Fruit fly (Drosophila melanogaster) whole organism, embryonic: ENCODE results near the gene CG34260.
A peak's percentile ranks its signal among the peaks of the same experiment; 100 is the strongest.

ENCODE experiments used
- Atf-2 ChIP-seq: fragments of 200-800 bp; sonication (Bioruptor generic); optimal IDR thresholded peaks from 2 replicates; lab custom pipeline; 2016; ENCODE audit warnings: missing biosample characterization, missing genetic modification characterization
- Atf3 ChIP-seq: fragments of 200-800 bp; sonication (Bioruptor generic); optimal IDR thresholded peaks from 3 replicates; lab custom pipeline; 2016; ENCODE audit warnings: missing biosample characterization, missing genetic modification characterization
- CG10267 ChIP-seq: fragments of 200-800 bp; sonication (Bioruptor generic); optimal IDR thresholded peaks from 2 replicates; lab custom pipeline; 2018; ENCODE audit warnings: missing biosample characterization, mild to moderate bottlenecking, missing genetic modification characterization, moderate library complexity
- CG13287 ChIP-seq: fragments of 200-800 bp; sonication (Bioruptor generic); IDR thresholded peaks from 2 replicates; pipeline ENCODE4 v1.3.6; 2022; ENCODE audit warnings: missing biosample characterization, missing genetic modification characterization; ENCODE audit not compliant: partially characterized antibody
- CG13775 ChIP-seq: fragments of 200-800 bp; sonication (Bioruptor generic); optimal IDR thresholded peaks from 3 replicates; lab custom pipeline; 2017; ENCODE audit warnings: missing biosample characterization, mild to moderate bottlenecking, missing genetic modification characterization
- CG1647 ChIP-seq: fragments of 200-800 bp; sonication (Bioruptor generic); optimal IDR thresholded peaks from 3 replicates; lab custom pipeline; 2016; ENCODE audit warnings: missing biosample characterization, missing genetic modification characterization
- CG1832 ChIP-seq: fragments of 200-800 bp; sonication (Bioruptor generic); optimal IDR thresholded peaks from 2 replicates; lab custom pipeline; 2017; ENCODE audit warnings: missing biosample characterization, mild to moderate bottlenecking, missing genetic modification characterization, inconsistent platforms
- CG2120 ChIP-seq: fragments of 200-800 bp; sonication (Bioruptor generic); optimal IDR thresholded peaks from 3 replicates; lab custom pipeline; 2016; ENCODE audit warnings: missing biosample characterization, missing genetic modification characterization
- CG2202 ChIP-seq: fragments of 200-800 bp; sonication (Bioruptor generic); optimal IDR thresholded peaks from 2 replicates; lab custom pipeline; 2018; ENCODE audit warnings: missing biosample characterization, mild to moderate bottlenecking, missing genetic modification characterization
- CG30431 ChIP-seq: fragments of 200-800 bp; sonication (Bioruptor generic); optimal IDR thresholded peaks from 2 replicates; lab custom pipeline; 2017; ENCODE audit warnings: missing biosample characterization, missing genetic modification characterization
- CG31365 ChIP-seq: fragments of 200-800 bp; sonication (Bioruptor generic); optimal IDR thresholded peaks from 2 replicates; lab custom pipeline; 2018; ENCODE audit warnings: missing biosample characterization, mild to moderate bottlenecking, missing genetic modification characterization
- CG3163 ChIP-seq: fragments of 200-800 bp; sonication (Bioruptor generic); optimal IDR thresholded peaks from 3 replicates; lab custom pipeline; 2016; ENCODE audit warnings: missing biosample characterization, missing genetic modification characterization
- CG4404 ChIP-seq: fragments of 200-800 bp; sonication (Bioruptor generic); IDR thresholded peaks from 2 replicates; pipeline ENCODE4 v1.3.6; 2022; ENCODE audit warnings: missing biosample characterization, missing genetic modification characterization
- CG6765 ChIP-seq: fragments of 200-800 bp; sonication (Bioruptor generic); optimal IDR thresholded peaks from 3 replicates; lab custom pipeline; 2017; ENCODE audit warnings: missing biosample characterization, mild to moderate bottlenecking, missing genetic modification characterization
- CG9817 ChIP-seq: fragments of 200-800 bp; sonication (Bioruptor generic); optimal IDR thresholded peaks from 2 replicates; lab custom pipeline; 2018; ENCODE audit warnings: missing biosample characterization, mild to moderate bottlenecking, missing genetic modification characterization, moderate library complexity
- D19A ChIP-seq: fragments of 200-800 bp; optimal IDR thresholded peaks from 3 replicates; lab custom pipeline; 2019; ENCODE audit warnings: missing biosample characterization, mild to moderate bottlenecking, missing genetic modification characterization, moderate library complexity
- Dad ChIP-seq: fragments of 200-800 bp; sonication (Bioruptor generic); optimal IDR thresholded peaks from 3 replicates; lab custom pipeline; 2016; ENCODE audit warnings: missing biosample characterization, missing genetic modification characterization
- Dbx ChIP-seq: fragments of 200-800 bp; sonication (Bioruptor generic); IDR thresholded peaks from 3 replicates; pipeline ENCODE4 v1.3.6; 2022; ENCODE audit warnings: missing biosample characterization, missing genetic modification characterization
- Dll ChIP-seq: fragments of 200-800 bp; sonication (Bioruptor generic); IDR thresholded peaks from 4 replicates; pipeline ENCODE4 v1.3.6; 2022; ENCODE audit warnings: missing biosample characterization, missing genetic modification characterization; ENCODE audit not compliant: partially characterized antibody
- E2f1 ChIP-seq: fragments of 200-800 bp; sonication (Bioruptor generic); IDR thresholded peaks from 2 replicates; pipeline ENCODE4 v1.3.6; 2022; ENCODE audit warnings: missing biosample characterization, missing genetic modification characterization
- Eip74EF ChIP-seq, 2 experiments: fragments of 200-800 bp in 1 of 2; fragments of >200 bp in 1 of 2; sonication (Bioruptor generic) in 1 of 2; optimal IDR thresholded peaks; 2 replicates each; lab custom pipeline; 2017 to 2019; ENCODE audit warnings: missing biosample characterization in 2 of 2, missing genetic modification characterization in 2 of 2, mild to moderate bottlenecking in 1 of 2, moderate library complexity in 1 of 2
- Fer1 ChIP-seq: fragments of 200-800 bp; sonication (Bioruptor generic); optimal IDR thresholded peaks from 2 replicates; lab custom pipeline; 2017; ENCODE audit warnings: missing biosample characterization, mild to moderate bottlenecking, missing genetic modification characterization
- Gug ChIP-seq: fragments of 200-800 bp; sonication (Bioruptor generic); IDR thresholded peaks from 4 replicates; pipeline ENCODE4 v1.3.6; 2022; ENCODE audit warnings: missing biosample characterization, missing genetic modification characterization
- HHEX ChIP-seq: fragments of 200-800 bp; sonication (Bioruptor generic); optimal IDR thresholded peaks from 3 replicates; lab custom pipeline; 2017; ENCODE audit warnings: missing biosample characterization, mild to moderate bottlenecking, missing genetic modification characterization, missing genetic modification reagents
- HLH3B ChIP-seq: fragments of 200-800 bp; sonication (Bioruptor generic); IDR thresholded peaks from 2 replicates; pipeline ENCODE4 v1.3.6; 2022; ENCODE audit warnings: missing biosample characterization, missing genetic modification characterization
- Hr39 ChIP-seq: fragments of >200 bp; optimal IDR thresholded peaks from 2 replicates; lab custom pipeline; 2017
- Med ChIP-seq: fragments of 200-800 bp; sonication (Bioruptor generic); peaks from one replicate; lab custom pipeline; 2016; ENCODE audit warnings: missing biosample characterization, missing genetic modification characterization, mild to moderate bottlenecking, inconsistent platforms, moderate library complexity
- Rx ChIP-seq: fragments of 200-800 bp; sonication (Bioruptor generic); IDR thresholded peaks from 2 replicates; pipeline ENCODE4 v1.3.6; 2022; ENCODE audit warnings: missing biosample characterization, missing genetic modification characterization
- Sox100B ChIP-seq: fragments of 200-800 bp; sonication (Bioruptor generic); optimal IDR thresholded peaks from 3 replicates; lab custom pipeline; 2018; ENCODE audit warnings: missing biosample characterization, mild to moderate bottlenecking, missing genetic modification characterization
- Taf1 ChIP-seq: fragments of 200-800 bp; sonication (Bioruptor generic); IDR thresholded peaks from 2 replicates; pipeline ENCODE4 v1.3.6; 2022; ENCODE audit warnings: missing biosample characterization, missing genetic modification characterization
- Vsx1 ChIP-seq: fragments of 200-800 bp; sonication (Bioruptor generic); optimal IDR thresholded peaks from 2 replicates; lab custom pipeline; 2017; ENCODE audit warnings: missing biosample characterization, mild to moderate bottlenecking, missing genetic modification characterization, missing genetic modification reagents
- ac ChIP-seq: fragments of 200-800 bp; sonication (Bioruptor generic); optimal IDR thresholded peaks from 3 replicates; lab custom pipeline; 2017; ENCODE audit warnings: missing biosample characterization, mild to moderate bottlenecking, missing genetic modification characterization
- bigmax ChIP-seq: fragments of 200-800 bp; sonication (Bioruptor generic); optimal IDR thresholded peaks from 2 replicates; lab custom pipeline; 2018; ENCODE audit warnings: missing biosample characterization, mild to moderate bottlenecking, missing genetic modification characterization
- chn ChIP-seq: fragments of 200-800 bp; sonication (Bioruptor generic); optimal IDR thresholded peaks from 2 replicates; lab custom pipeline; 2016; ENCODE audit warnings: missing biosample characterization, missing genetic modification characterization
- dimm ChIP-seq: fragments of 200-800 bp; sonication (Bioruptor generic); IDR thresholded peaks from 2 replicates; pipeline ENCODE4 v1.3.6; 2022; ENCODE audit warnings: missing biosample characterization, missing genetic modification characterization
- dmrt11E ChIP-seq: fragments of 200-800 bp; sonication (Bioruptor generic); optimal IDR thresholded peaks from 3 replicates; lab custom pipeline; 2018; ENCODE audit warnings: missing biosample characterization, mild to moderate bottlenecking, missing genetic modification characterization, moderate library complexity
- fd96Cb ChIP-seq: fragments of 200-800 bp; sonication (Bioruptor generic); optimal IDR thresholded peaks from 2 replicates; lab custom pipeline; 2018; ENCODE audit warnings: missing biosample characterization, mild to moderate bottlenecking, missing genetic modification characterization, moderate library complexity
- fru ChIP-seq: fragments of >200 bp; optimal IDR thresholded peaks from 2 replicates; lab custom pipeline; 2017
- ham ChIP-seq: fragments of 200-800 bp; sonication (Bioruptor generic); IDR thresholded peaks from 2 replicates; pipeline ENCODE4 v1.3.6; 2022; ENCODE audit warnings: missing biosample characterization, missing genetic modification characterization
- hth ChIP-seq: fragments of >200 bp; optimal IDR thresholded peaks from 2 replicates; lab custom pipeline; 2017; ENCODE audit warnings: inconsistent platforms
- jing ChIP-seq: fragments of 200-800 bp; sonication (Bioruptor generic); optimal IDR thresholded peaks from 2 replicates; lab custom pipeline; 2018; ENCODE audit warnings: missing biosample characterization, mild to moderate bottlenecking, missing genetic modification characterization
- prd ChIP-seq, 3 experiments: fragments of >200 bp in 2 of 3; fragments of 200-800 bp in 1 of 3; sonication (Bioruptor generic) in 1 of 3; optimal IDR thresholded peaks in 2 of 3; IDR thresholded peaks in 1 of 3; 2 replicates in 2 of 3; 3 replicates in 1 of 3; pipeline versions ENCODE4 v1.3.6 to Lab custom; 2017 to 2022; ENCODE audit warnings: missing biosample characterization in 1 of 3, missing genetic modification characterization in 1 of 3
- pros ChIP-seq: fragments of 200-800 bp; sonication (Bioruptor generic); optimal IDR thresholded peaks from 3 replicates; lab custom pipeline; 2019; ENCODE audit warnings: missing biosample characterization, mild to moderate bottlenecking, missing genetic modification characterization, moderate library complexity
- sim ChIP-seq: fragments of 200-800 bp; sonication (Bioruptor generic); IDR thresholded peaks from 2 replicates; pipeline ENCODE4 v1.3.6; 2022; ENCODE audit warnings: missing biosample characterization, missing genetic modification characterization
- sima ChIP-seq: fragments of 200-800 bp; sonication (Bioruptor generic); optimal IDR thresholded peaks from 2 replicates; lab custom pipeline; 2016; ENCODE audit warnings: missing biosample characterization, missing genetic modification characterization
- ssp ChIP-seq: fragments of 200-800 bp; sonication (Bioruptor generic); IDR thresholded peaks from 2 replicates; pipeline ENCODE4 v1.3.6; 2022; ENCODE audit warnings: missing biosample characterization, missing genetic modification characterization
- stc ChIP-seq: fragments of 200-800 bp; sonication (Bioruptor generic); IDR thresholded peaks from 2 replicates; pipeline ENCODE4 v1.3.6; 2022; ENCODE audit warnings: missing biosample characterization, missing genetic modification characterization
- tup ChIP-seq: fragments of 200-800 bp; sonication (Bioruptor generic); optimal IDR thresholded peaks from 2 replicates; lab custom pipeline; 2016; ENCODE audit warnings: missing biosample characterization, mild to moderate bottlenecking, missing genetic modification characterization, moderate library complexity
- zen ChIP-seq: fragments of 200-800 bp; sonication (Bioruptor generic); optimal IDR thresholded peaks from 3 replicates; lab custom pipeline; 2018; ENCODE audit warnings: missing biosample characterization, mild to moderate bottlenecking, missing genetic modification characterization, moderate library complexity

Gene CG34260

DNA sequence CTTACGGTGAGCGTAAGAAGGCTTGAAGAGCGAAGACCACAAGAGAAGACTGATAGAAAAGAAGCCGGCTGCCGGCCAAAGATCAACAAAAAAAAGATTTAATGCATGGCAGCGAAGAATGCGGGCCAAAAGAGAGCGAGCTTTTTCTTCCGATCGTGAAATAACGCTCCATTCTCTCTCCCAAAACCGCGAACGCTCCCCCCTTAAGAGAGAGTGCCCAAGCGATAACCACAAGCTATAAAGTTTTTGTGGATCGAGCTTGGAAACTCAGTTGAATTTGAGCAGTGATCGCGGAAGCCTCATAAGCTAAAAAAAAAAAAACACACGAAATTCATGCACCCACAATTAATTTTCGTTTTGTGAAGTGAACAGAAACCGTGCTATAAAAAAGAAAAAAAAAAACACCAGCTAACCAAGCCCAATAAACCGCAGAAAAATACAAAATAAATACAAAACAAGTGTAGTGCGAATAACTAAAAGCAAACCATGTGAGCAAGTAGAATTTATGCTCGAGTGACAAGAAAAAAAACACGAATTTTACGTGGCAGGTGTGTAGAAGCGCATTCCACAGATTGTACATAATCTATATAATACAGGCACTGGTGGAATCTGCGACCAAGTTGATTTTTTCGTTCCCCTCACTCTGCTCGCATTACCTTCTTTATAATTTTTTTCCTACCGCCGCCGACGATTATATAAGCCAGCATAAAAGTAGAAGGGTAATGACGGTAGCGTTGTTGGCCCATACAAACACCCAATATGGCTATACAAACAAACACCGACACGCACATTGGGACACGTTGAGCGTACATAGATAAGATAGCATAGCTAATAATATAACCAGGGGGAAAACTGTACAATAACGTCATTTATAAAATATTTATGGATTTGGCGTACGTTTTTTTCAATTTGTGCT is 16.7 kb downstream of the CG34260 start, which contains the start of gene CG13252:
TSS of gene CG13252 (plus strand) at position 269 of the 916 bp plus-strand sequence.
- TF ChIP-seq hth (lab: Kevin White, UChicago) (no peak), tup (no peak), E2f1 (GFP tag; lab: Robert Waterston, UW) (no peak), Dll (GFP tag; lab: Robert Waterston, UW) (peak; percentile 50; the same call in 2 of the 4 replicates), zen (tag; lab: Kevin White, UChicago) (no peak), ham (peak; percentile 9; the same call in 1 of the 2 replicates), sim (GFP tag; lab: Robert Waterston, UW) (no peak), ac (GFP tag; lab: Kevin White, UChicago) (no peak), CG1832 (GFP tag; lab: Kevin White, UChicago) (no peak), Hr39 (lab: Kevin White, UChicago) (no peak), fru (no peak), Fer1 (GFP tag; lab: Kevin White, UChicago) (peak; percentile 4), CG3163 (GFP tag; lab: Kevin White, UChicago) (peak; percentile 89), CG6765 (no peak), CG9817 (tag; lab: Kevin White, UChicago) (peak; percentile 4), ssp (GFP tag; lab: Robert Waterston, UW) (no peak), Rx (GFP tag; lab: Robert Waterston, UW) (no peak), Vsx1 (peak; percentile 84), bigmax (no peak), HLH3B (GFP tag; lab: Robert Waterston, UW) (0 out of 2 replicates have a peak, but pooled peaks have one; percentile 6), dmrt11E (tag; lab: Kevin White, UChicago) (no peak), prd (optimal IDR thresholded peaks at IDR 0.05; lab: Kevin White, UChicago) (no peak), prd (GFP tag; IDR thresholded peaks at IDR 0.05; lab: Robert Waterston, UW) (no peak), CG31365 (tag; lab: Kevin White, UChicago) (no peak), CG10267 (tag; lab: Kevin White, UChicago) (no peak), pros (GFP tag; lab: Kevin White, UChicago) (no peak), Med (GFP tag; lab: Kevin White, UChicago) (peak; percentile 85), Atf-2 (GFP tag; lab: Kevin White, UChicago) (no peak), CG13775 (GFP tag; lab: Kevin White, UChicago) (no peak), HHEX (GFP tag; lab: Kevin White, UChicago) (peak; percentile 18), dimm (GFP tag; lab: Robert Waterston, UW) (no peak), Dad (GFP tag; lab: Kevin White, UChicago) (no peak), stc (GFP tag; lab: Robert Waterston, UW) (0 out of 2 replicates have a peak, but pooled peaks have one; percentile 21), Taf1 (GFP tag; lab: Robert Waterston, UW) (no peak), CG30431 (GFP tag; lab: Kevin White, UChicago) (no peak), CG2120 (GFP tag; lab: Kevin White, UChicago) (no peak), fd96Cb (no peak), CG4404 (GFP tag; lab: Robert Waterston, UW) (no peak), Dbx (0 out of 3 replicates have a peak, but pooled peaks have one; percentile 10), D19A (no peak), CG2202 (tag; lab: Kevin White, UChicago) (no peak), CG13287 (GFP tag; lab: Robert Waterston, UW) (peak; percentile 60), Atf3 (GFP tag; lab: Kevin White, UChicago) (no peak), Gug (GFP tag; lab: Robert Waterston, UW) (no peak), jing (no peak), chn (GFP tag; lab: Kevin White, UChicago) (no peak), sima (no peak), CG1647 (GFP tag; lab: Kevin White, UChicago) (no peak), Sox100B (GFP tag; lab: Kevin White, UChicago) (peak; percentile 32), Eip74EF (GFP tag; optimal IDR thresholded peaks at IDR 0.05; lab: Kevin White, UChicago) (no peak)
